Worm (Caenorhabditis elegans) whole organism, young adult: ENCODE results near the gene F58F9.4.

Experiments used
- B0261.1 ChIP-seq: sonication (generic microtip); optimal IDR thresholded peaks from 2 replicates; lab custom pipeline; 2016; ENCODE audit warnings: mild to moderate bottlenecking, missing genetic modification characterization, moderate library complexity, missing compliant biosample characterization
- C17E4.6 ChIP-seq: fragments of 200-800 bp; sonication (Bioruptor generic); IDR thresholded peaks from 2 replicates; pipeline ENCODE4 v1.3.6; 2022; ENCODE audit warnings: missing genetic modification reagents, missing genetic modification characterization, missing compliant biosample characterization
- D2030.7 ChIP-seq: fragments of 200-800 bp; sonication (Bioruptor generic); IDR thresholded peaks from 2 replicates; pipeline ENCODE4 v1.3.6; 2022; ENCODE audit warnings: missing genetic modification reagents, missing genetic modification characterization, missing compliant biosample characterization
- F23B12.7 ChIP-seq: sonication (generic microtip); optimal IDR thresholded peaks from 2 replicates; lab custom pipeline; 2017; ENCODE audit warnings: missing genetic modification characterization, mild to moderate bottlenecking, missing compliant biosample characterization, antibody characterized with exemption, moderate library complexity; ENCODE audit not compliant: insufficient read depth
- F37B4.10 ChIP-seq: fragments of 200-800 bp; sonication (Bioruptor generic); IDR thresholded peaks from 2 replicates; pipeline ENCODE4 v1.3.6; 2022; ENCODE audit warnings: missing genetic modification characterization, missing compliant biosample characterization
- F55B11.4 ChIP-seq: sonication (generic microtip); optimal IDR thresholded peaks from 2 replicates; lab custom pipeline; 2016; ENCODE audit warnings: missing compliant biosample characterization, missing genetic modification characterization, borderline replicate concordance; ENCODE audit not compliant: insufficient read depth
- F57A8.1 ChIP-seq: fragments of 200-800 bp; sonication (Bioruptor generic); optimal IDR thresholded peaks from 2 replicates; lab custom pipeline; 2018; ENCODE audit warnings: mild to moderate bottlenecking, missing genetic modification characterization, moderate library complexity, missing compliant biosample characterization
- K11D2.4 ChIP-seq: fragments of 200-800 bp; sonication (Bioruptor generic); IDR thresholded peaks from 2 replicates; pipeline ENCODE4 v1.3.6; 2022; ENCODE audit warnings: missing genetic modification reagents, missing genetic modification characterization, missing compliant biosample characterization
- K12H6.12 ChIP-seq: fragments of 200-800 bp; sonication (Bioruptor generic); optimal IDR thresholded peaks from 2 replicates; lab custom pipeline; 2018; ENCODE audit warnings: mild to moderate bottlenecking, missing genetic modification characterization, missing compliant biosample characterization
- Y56A3A.18 ChIP-seq: fragments of 200-800 bp; sonication (Bioruptor generic); IDR thresholded peaks from 2 replicates; pipeline ENCODE4 v1.3.6; 2022; ENCODE audit warnings: missing genetic modification reagents, missing genetic modification characterization, missing compliant biosample characterization
- ama-1 ChIP-seq, 3 experiments: fragments of 150-350 bp in 1 of 3; sonication (generic microtip) in 2 of 3; optimal IDR thresholded peaks; 2 replicates each; lab custom pipeline; 2014 to 2018; ENCODE audit warnings: missing biosample characterization in 2 of 3, missing genetic modification characterization in 2 of 3, missing genetic modification reagents in 2 of 3
- attf-6 ChIP-seq: fragments of 200-800 bp; sonication (Bioruptor generic); IDR thresholded peaks from 2 replicates; pipeline ENCODE4 v1.3.6; 2022; ENCODE audit warnings: missing genetic modification reagents, missing genetic modification characterization, missing compliant biosample characterization
- cebp-1 ChIP-seq, 2 experiments: fragments of 200-800 bp in 1 of 2; sonication (Bioruptor generic) in 1 of 2; sonication (generic microtip) in 1 of 2; IDR thresholded peaks in 1 of 2; optimal IDR thresholded peaks in 1 of 2; 2 replicates each; pipeline versions ENCODE4 v1.3.6 to Lab custom; 2017 to 2022; ENCODE audit warnings: missing compliant biosample characterization in 2 of 2, missing genetic modification characterization in 2 of 2, mild to moderate bottlenecking in 1 of 2, missing genetic modification reagents in 1 of 2, moderate library complexity in 1 of 2
- cebp-2 ChIP-seq: fragments of 200-800 bp; sonication (Bioruptor generic); IDR thresholded peaks from 2 replicates; pipeline ENCODE4 v1.3.6; 2022; ENCODE audit warnings: missing genetic modification characterization, missing compliant biosample characterization
- ceh-100 ChIP-seq: fragments of 200-800 bp; sonication (Bioruptor generic); IDR thresholded peaks from 2 replicates; pipeline ENCODE4 v1.3.6; 2022; ENCODE audit warnings: missing genetic modification reagents, missing genetic modification characterization, missing compliant biosample characterization
- ceh-27 ChIP-seq: fragments of 200-800 bp; sonication (Bioruptor generic); optimal IDR thresholded peaks from 2 replicates; lab custom pipeline; 2018; ENCODE audit warnings: mild to moderate bottlenecking, missing genetic modification characterization, moderate library complexity, missing compliant biosample characterization
- ceh-40 ChIP-seq: fragments of 200-800 bp; sonication (Bioruptor generic); IDR thresholded peaks from 2 replicates; pipeline ENCODE4 v1.3.6; 2022; ENCODE audit warnings: missing genetic modification characterization, missing compliant biosample characterization
- chd-7 ChIP-seq: sonication (generic microtip); optimal IDR thresholded peaks from 2 replicates; lab custom pipeline; 2016; ENCODE audit warnings: mild to moderate bottlenecking, missing genetic modification characterization, moderate library complexity, missing compliant biosample characterization
- dox-1 ChIP-seq: fragments of 200-800 bp; sonication (Bioruptor generic); IDR thresholded peaks from 2 replicates; pipeline ENCODE4 v1.3.6; 2022; ENCODE audit warnings: missing genetic modification reagents, missing genetic modification characterization, missing compliant biosample characterization
- dpl-1 ChIP-seq: fragments of 150-350 bp; optimal IDR thresholded peaks from 2 replicates; lab custom pipeline; 2014; ENCODE audit warnings: missing biosample characterization, missing genetic modification reagents, missing genetic modification characterization
- efl-1 ChIP-seq: fragments of 150-350 bp; optimal IDR thresholded peaks from 2 replicates; lab custom pipeline; 2014; ENCODE audit warnings: missing biosample characterization, missing genetic modification reagents, missing genetic modification characterization
- egl-44 ChIP-seq: fragments of 200-800 bp; sonication (Bioruptor generic); IDR thresholded peaks from 2 replicates; pipeline ENCODE4 v1.3.6; 2022; ENCODE audit warnings: missing genetic modification reagents, missing genetic modification characterization, missing compliant biosample characterization
- fkh-3 ChIP-seq: sonication (generic microtip); optimal IDR thresholded peaks from 2 replicates; lab custom pipeline; 2016; ENCODE audit warnings: mild to moderate bottlenecking, missing genetic modification characterization, missing compliant biosample characterization
- let-526 ChIP-seq: fragments of 200-800 bp; sonication (Bioruptor generic); IDR thresholded peaks from 2 replicates; pipeline ENCODE4 v1.3.6; 2022; ENCODE audit warnings: missing genetic modification reagents, missing genetic modification characterization, missing compliant biosample characterization
- let-607 ChIP-seq, 2 experiments: fragments of 200-800 bp in 1 of 2; sonication (Bioruptor generic) in 1 of 2; sonication (generic microtip) in 1 of 2; optimal IDR thresholded peaks; 2 replicates each; lab custom pipeline; 2016 to 2018; ENCODE audit warnings: mild to moderate bottlenecking in 2 of 2, missing compliant biosample characterization in 2 of 2, missing genetic modification characterization in 2 of 2, moderate library complexity in 2 of 2, missing genotype in 1 of 2
- lin-40 ChIP-seq: sonication (generic microtip); optimal IDR thresholded peaks from 2 replicates; lab custom pipeline; 2016; ENCODE audit warnings: missing genetic modification characterization, mild to moderate bottlenecking, missing compliant biosample characterization, missing genotype, missing genetic modification reagents
- lin-54 ChIP-seq: fragments of 200-800 bp; sonication (Bioruptor generic); optimal IDR thresholded peaks from 2 replicates; lab custom pipeline; 2018; ENCODE audit warnings: mild to moderate bottlenecking, missing genetic modification characterization, missing compliant biosample characterization
- mcd-1 ChIP-seq: fragments of 200-800 bp; sonication (Bioruptor generic); IDR thresholded peaks from 2 replicates; pipeline ENCODE4 v1.3.6; 2022; ENCODE audit warnings: missing genetic modification reagents, missing genetic modification characterization, missing compliant biosample characterization
- nfya-1 ChIP-seq: sonication (generic microtip); optimal IDR thresholded peaks from 2 replicates; lab custom pipeline; 2017; ENCODE audit warnings: antibody characterized with exemption, missing compliant biosample characterization, missing genetic modification characterization, borderline replicate concordance; ENCODE audit not compliant: insufficient read depth
- nhr-80 ChIP-seq: sonication (generic microtip); optimal IDR thresholded peaks from 2 replicates; lab custom pipeline; 2016; ENCODE audit warnings: missing genetic modification characterization, missing compliant biosample characterization
- nhr-90 ChIP-seq: sonication (generic microtip); optimal IDR thresholded peaks from 2 replicates; lab custom pipeline; 2016; ENCODE audit warnings: missing genotype, mild to moderate bottlenecking, missing genetic modification characterization, missing compliant biosample characterization
- rcor-1 ChIP-seq: fragments of 200-800 bp; sonication (Bioruptor generic); IDR thresholded peaks from 2 replicates; pipeline ENCODE4 v1.3.6; 2022; ENCODE audit warnings: missing genetic modification reagents, missing genetic modification characterization, missing compliant biosample characterization
- rec-8 ChIP-seq, 2 experiments: sonication (generic microtip); optimal IDR thresholded peaks; 2 replicates each; lab custom pipeline; 2016; ENCODE audit warnings: mild to moderate bottlenecking in 2 of 2, missing genetic modification characterization in 2 of 2, missing genetic modification reagents in 2 of 2, missing genotype in 2 of 2, missing biosample characterization in 1 of 2, missing compliant biosample characterization in 1 of 2, moderate library complexity in 1 of 2
- sea-2 ChIP-seq: fragments of 200-800 bp; sonication (Bioruptor generic); IDR thresholded peaks from 2 replicates; pipeline ENCODE4 v1.3.6; 2022; ENCODE audit warnings: missing genetic modification characterization, missing compliant biosample characterization
- somi-1 ChIP-seq: fragments of 200-800 bp; sonication (Bioruptor generic); optimal IDR thresholded peaks from 2 replicates; lab custom pipeline; 2018; ENCODE audit warnings: mild to moderate bottlenecking, missing genetic modification characterization, missing compliant biosample characterization
- sptf-2 ChIP-seq: fragments of 200-800 bp; sonication (Bioruptor generic); optimal IDR thresholded peaks from 2 replicates; lab custom pipeline; 2018; ENCODE audit warnings: mild to moderate bottlenecking, missing genetic modification characterization, missing compliant biosample characterization
- tbp1 ChIP-seq: fragments of 200-800 bp; sonication (Bioruptor generic); optimal IDR thresholded peaks from 2 replicates; lab custom pipeline; 2018; ENCODE audit warnings: mild to moderate bottlenecking, missing genetic modification characterization, missing compliant biosample characterization
- tlf-1 ChIP-seq: fragments of 200-800 bp; sonication (Bioruptor generic); optimal IDR thresholded peaks from 2 replicates; lab custom pipeline; 2018; ENCODE audit warnings: mild to moderate bottlenecking, missing genetic modification characterization, missing compliant biosample characterization
- unc-130 ChIP-seq: sonication (generic microtip); optimal IDR thresholded peaks from 2 replicates; lab custom pipeline; 2016; ENCODE audit warnings: missing genetic modification reagents, missing genetic modification characterization, missing compliant biosample characterization
- unc-62 ChIP-seq: fragments of 150-350 bp; optimal IDR thresholded peaks from 2 replicates; lab custom pipeline; 2014; ENCODE audit warnings: missing biosample characterization, missing genetic modification reagents, missing genetic modification characterization
- ztf-18 ChIP-seq: sonication (generic microtip); optimal IDR thresholded peaks from 2 replicates; lab custom pipeline; 2016; ENCODE audit warnings: missing genotype, mild to moderate bottlenecking, missing genetic modification characterization, missing compliant biosample characterization
- ztf-22 ChIP-seq: fragments of 200-800 bp; sonication (Bioruptor generic); optimal IDR thresholded peaks from 2 replicates; lab custom pipeline; 2018; ENCODE audit warnings: mild to moderate bottlenecking, missing genetic modification characterization, moderate library complexity, missing compliant biosample characterization
- ztf-26 ChIP-seq: sonication (generic microtip); optimal IDR thresholded peaks from 2 replicates; lab custom pipeline; 2017; ENCODE audit warnings: missing genetic modification characterization, missing compliant biosample characterization
- ztf-3 ChIP-seq: fragments of 200-800 bp; sonication (Bioruptor generic); optimal IDR thresholded peaks from 2 replicates; lab custom pipeline; 2018; ENCODE audit warnings: mild to moderate bottlenecking, missing genetic modification characterization, missing compliant biosample characterization

F58F9.4 gene

DNA sequence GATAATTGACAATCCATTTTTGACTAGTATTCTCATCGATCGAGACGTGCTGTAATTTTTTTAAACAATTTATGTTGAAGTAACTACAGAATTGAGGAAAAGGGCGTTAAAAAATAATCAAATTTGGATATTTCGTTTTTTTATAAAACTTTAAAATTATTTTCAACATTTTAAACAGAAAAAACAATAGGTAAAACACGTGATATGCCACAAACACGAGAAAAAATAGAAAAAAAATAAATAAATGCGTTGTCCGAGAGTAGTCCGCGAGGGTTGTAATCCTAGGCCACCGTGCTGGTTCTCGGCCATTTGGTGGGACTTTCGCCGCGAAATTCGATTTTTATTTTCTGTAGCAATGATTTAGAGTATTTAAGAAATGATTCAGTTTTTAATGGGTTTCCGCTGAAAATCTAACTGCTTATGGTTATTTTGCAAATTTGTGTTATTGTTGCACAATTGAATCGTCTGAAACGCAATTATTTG is 24.5 kb upstream of the F58F9.4 start, which contains the start of gene C49A9.10 (continued):
- TF ChIP-seq dox-1 (no peak; the same call in 1 of the 2 replicates), efl-1 (GFP tag; lab: Kevin White, UChicago) (peak; percentile 77), ceh-27 (GFP tag; lab: Kevin White, UChicago) (peak; percentile 89), F37B4.10 (no peak), tbp1 (GFP tag; lab: Kevin White, UChicago) (peak; percentile 66), dpl-1 (GFP tag; lab: Kevin White, UChicago) (peak; percentile 82), unc-130 (peak; percentile 93), sptf-2 (GFP tag; lab: Kevin White, UChicago) (no peak), let-526 (GFP tag; lab: Robert Waterston, UW) (peak; percentile 89), egl-44 (GFP tag; lab: Robert Waterston, UW) (no peak), tlf-1 (GFP tag; lab: Kevin White, UChicago) (peak; percentile 68), mcd-1 (GFP tag; lab: Robert Waterston, UW) (peak; percentile 81), rec-8 (tag; optimal IDR thresholded peaks at IDR 0.05; lab: Kevin White, UChicago) (peak; percentile 22 to 89), fkh-3 (tag; lab: Kevin White, UChicago) (no peak), cebp-2 (GFP tag; lab: Robert Waterston, UW) (0 out of 2 replicates have a peak, but pooled peaks have one; percentile 74), F57A8.1 (GFP tag; lab: Kevin White, UChicago) (no peak), K12H6.12 (tag; lab: Kevin White, UChicago) (peak; percentile 69), let-607 (tag; optimal IDR thresholded peaks at IDR 0.05; lab: Kevin White, UChicago) (peak in 1 of 2 experiments; percentile 70), lin-54 (GFP tag; lab: Kevin White, UChicago) (peak; percentile 91), rcor-1 (GFP tag; lab: Robert Waterston, UW) (peak; percentile 73), nfya-1 (tag; lab: Kevin White, UChicago) (no peak), D2030.7 (GFP tag; lab: Robert Waterston, UW) (peak; percentile 45; the same call in 1 of the 2 replicates), ztf-26 (peak; percentile 22), cebp-1 (GFP tag; IDR thresholded peaks at IDR 0.05; lab: Robert Waterston, UW) (0 out of 2 replicates have a peak, but pooled peaks have one; percentile 9), cebp-1 (tag; optimal IDR thresholded peaks at IDR 0.05; lab: Kevin White, UChicago) (no peak), Y56A3A.18 (GFP tag; lab: Robert Waterston, UW) (no peak), unc-62 (GFP tag; lab: Kevin White, UChicago) (no peak), F55B11.4 (tag; lab: Kevin White, UChicago) (no peak), somi-1 (GFP tag; lab: Kevin White, UChicago) (peak; percentile 20), ama-1 (optimal IDR thresholded peaks at IDR 0.05; lab: Kevin White, UChicago) (no peak), ama-1 (GFP tag; optimal IDR thresholded peaks at IDR 0.05; lab: Kevin White, UChicago) (no peak), K11D2.4 (GFP tag; lab: Robert Waterston, UW) (no peak; the same call in 1 of the 2 replicates), F23B12.7 (tag; lab: Kevin White, UChicago) (peak; percentile 52), nhr-80 (tag; lab: Kevin White, UChicago) (peak; percentile 3), ztf-3 (GFP tag; lab: Kevin White, UChicago) (no peak), sea-2 (GFP tag; lab: Robert Waterston, UW) (no peak), nhr-90 (tag; lab: Kevin White, UChicago) (no peak), lin-40 (tag; lab: Kevin White, UChicago) (peak; percentile 74), ztf-18 (tag; lab: Kevin White, UChicago) (no peak), B0261.1 (tag; lab: Kevin White, UChicago) (no peak), chd-7 (tag; lab: Kevin White, UChicago) (no peak), attf-6 (GFP tag; lab: Robert Waterston, UW) (peak; percentile 57; the same call in 1 of the 2 replicates), ceh-100 (GFP tag; lab: Robert Waterston, UW) (0 out of 2 replicates have a peak, but pooled peaks have one; percentile 39), ztf-22 (GFP tag; lab: Kevin White, UChicago) (no peak), C17E4.6 (no peak), ceh-40 (no peak)
